Fruit fly (Drosophila melanogaster) whole organism, embryonic: ENCODE results near the gene Nthl1.

Source experiments
- CG1233 ChIP-seq: fragments of 200-800 bp; sonication (Bioruptor generic); optimal IDR thresholded peaks from 4 replicates; lab custom pipeline; 2018; ENCODE audit warnings: missing biosample characterization, mild to moderate bottlenecking, missing genetic modification characterization
- CG17328 ChIP-seq: fragments of 200-800 bp; sonication (Bioruptor generic); IDR thresholded peaks from 2 replicates; pipeline ENCODE4 v1.3.6; 2022; ENCODE audit warnings: missing biosample characterization, missing genetic modification characterization
- CG17359 ChIP-seq: fragments of 200-800 bp; sonication (Bioruptor generic); optimal IDR thresholded peaks from 3 replicates; lab custom pipeline; 2018; ENCODE audit warnings: missing biosample characterization, mild to moderate bottlenecking, missing genetic modification characterization, moderate library complexity
- CG17802 ChIP-seq: fragments of 200-800 bp; sonication (Bioruptor generic); optimal IDR thresholded peaks from 2 replicates; lab custom pipeline; 2018; ENCODE audit warnings: missing biosample characterization, mild to moderate bottlenecking, missing genetic modification characterization, moderate library complexity
- CG18262 ChIP-seq: fragments of 200-800 bp; optimal IDR thresholded peaks from 3 replicates; lab custom pipeline; 2019; ENCODE audit warnings: missing biosample characterization, mild to moderate bottlenecking, missing genetic modification characterization, moderate library complexity
- CG18476 ChIP-seq: fragments of 200-800 bp; sonication (Bioruptor generic); optimal IDR thresholded peaks from 2 replicates; lab custom pipeline; 2016; ENCODE audit warnings: missing biosample characterization, mild to moderate bottlenecking, missing genetic modification characterization
- CG18619 ChIP-seq: fragments of 200-800 bp; sonication (Bioruptor generic); optimal IDR thresholded peaks from 3 replicates; lab custom pipeline; 2017; ENCODE audit warnings: missing biosample characterization, mild to moderate bottlenecking, missing genetic modification characterization
- CG3065 ChIP-seq: fragments of 200-800 bp; sonication (Bioruptor generic); optimal IDR thresholded peaks from 2 replicates; lab custom pipeline; 2016; ENCODE audit warnings: missing biosample characterization, missing genetic modification characterization
- CG32767 ChIP-seq: fragments of 200-800 bp; sonication (Bioruptor generic); IDR thresholded peaks from 2 replicates; pipeline ENCODE4 v1.3.6; 2022; ENCODE audit warnings: missing biosample characterization, missing genetic modification characterization
- CG33213 ChIP-seq: fragments of 200-800 bp; sonication (Bioruptor generic); optimal IDR thresholded peaks from 3 replicates; lab custom pipeline; 2016; ENCODE audit warnings: missing biosample characterization, missing genetic modification characterization
- CG3847 ChIP-seq: fragments of 200-800 bp; sonication (Bioruptor generic); IDR thresholded peaks from 2 replicates; pipeline ENCODE4 v1.3.6; 2022; ENCODE audit warnings: missing biosample characterization, missing genetic modification characterization
- CG5245 ChIP-seq: fragments of 200-800 bp; sonication (Bioruptor generic); optimal IDR thresholded peaks from 3 replicates; lab custom pipeline; 2016; ENCODE audit warnings: missing biosample characterization, missing genetic modification characterization
- CG6254 ChIP-seq: fragments of 200-800 bp; sonication (Bioruptor generic); optimal IDR thresholded peaks from 3 replicates; lab custom pipeline; 2017; ENCODE audit warnings: mild to moderate bottlenecking, missing biosample characterization, missing genetic modification reagents, missing genetic modification characterization
- CG6683 ChIP-seq: fragments of 200-800 bp; sonication (Bioruptor generic); optimal IDR thresholded peaks from 2 replicates; lab custom pipeline; 2017; ENCODE audit warnings: missing biosample characterization, mild to moderate bottlenecking, missing genetic modification characterization, missing genetic modification reagents
- CG6791 ChIP-seq: fragments of 200-800 bp; sonication (Bioruptor generic); IDR thresholded peaks from 3 replicates; pipeline ENCODE4 v1.3.6; 2022; ENCODE audit warnings: missing biosample characterization, missing genetic modification characterization; ENCODE audit not compliant: partially characterized antibody
- CG7556 ChIP-seq: fragments of 200-800 bp; sonication (Bioruptor generic); optimal IDR thresholded peaks from 2 replicates; lab custom pipeline; 2017; ENCODE audit warnings: missing biosample characterization, mild to moderate bottlenecking, missing genetic modification characterization
- CG7963 ChIP-seq: fragments of 200-800 bp; sonication (Bioruptor generic); IDR thresholded peaks from 3 replicates; pipeline ENCODE4 v1.3.6; 2022; ENCODE audit warnings: missing biosample characterization, missing genetic modification characterization; ENCODE audit not compliant: partially characterized antibody
- CG7987 ChIP-seq: fragments of 200-800 bp; sonication (Bioruptor generic); optimal IDR thresholded peaks from 2 replicates; lab custom pipeline; 2018; ENCODE audit warnings: missing biosample characterization, mild to moderate bottlenecking, missing genetic modification characterization, moderate library complexity
- CG9727 ChIP-seq: fragments of 200-800 bp; sonication (Bioruptor generic); optimal IDR thresholded peaks from 3 replicates; lab custom pipeline; 2017; ENCODE audit warnings: missing biosample characterization, mild to moderate bottlenecking, missing genetic modification characterization
- CG9797 ChIP-seq: fragments of 200-800 bp; sonication (Bioruptor generic); optimal IDR thresholded peaks from 3 replicates; lab custom pipeline; 2018; ENCODE audit warnings: missing biosample characterization, mild to moderate bottlenecking, missing genetic modification characterization
- Camta ChIP-seq: fragments of 200-800 bp; sonication (Bioruptor generic); optimal IDR thresholded peaks from 2 replicates; lab custom pipeline; 2016; ENCODE audit warnings: missing biosample characterization, missing genetic modification characterization
- Deaf1 ChIP-seq: fragments of 200-800 bp; optimal IDR thresholded peaks from 3 replicates; lab custom pipeline; 2019; ENCODE audit warnings: missing biosample characterization, mild to moderate bottlenecking, missing genetic modification characterization, moderate library complexity
- Gsc ChIP-seq: fragments of 200-800 bp; sonication (Bioruptor generic); IDR thresholded peaks from 2 replicates; pipeline ENCODE4 v1.3.6; 2022; ENCODE audit warnings: missing biosample characterization, missing genetic modification characterization
- Lpt ChIP-seq: fragments of >200 bp; optimal IDR thresholded peaks from 2 replicates; lab custom pipeline; 2018; ENCODE audit warnings: missing biosample characterization, missing genetic modification characterization
- MBD-R2 ChIP-seq: fragments of 200-800 bp; sonication (Bioruptor generic); IDR thresholded peaks from 2 replicates; pipeline ENCODE4 v1.3.6; 2022; ENCODE audit warnings: missing biosample characterization, missing genetic modification characterization
- Med ChIP-seq: fragments of 200-800 bp; sonication (Bioruptor generic); peaks from one replicate; lab custom pipeline; 2016; ENCODE audit warnings: missing biosample characterization, missing genetic modification characterization, mild to moderate bottlenecking, inconsistent platforms, moderate library complexity
- Neu2 ChIP-seq: fragments of 200-800 bp; sonication (Bioruptor generic); optimal IDR thresholded peaks from 3 replicates; lab custom pipeline; 2016; ENCODE audit warnings: missing biosample characterization, missing genetic modification characterization, borderline replicate concordance
- Nf-YA ChIP-seq: fragments of 200-800 bp; sonication (Bioruptor generic); IDR thresholded peaks from 2 replicates; pipeline ENCODE4 v1.3.6; 2022; ENCODE audit warnings: missing biosample characterization, missing genetic modification characterization
- Ravus ChIP-seq: fragments of 200-800 bp; sonication (Bioruptor generic); IDR thresholded peaks from 2 replicates; pipeline ENCODE4 v1.3.6; 2022; ENCODE audit warnings: missing biosample characterization, missing genetic modification characterization
- Sox100B ChIP-seq: fragments of 200-800 bp; sonication (Bioruptor generic); optimal IDR thresholded peaks from 3 replicates; lab custom pipeline; 2018; ENCODE audit warnings: missing biosample characterization, mild to moderate bottlenecking, missing genetic modification characterization
- Trl ChIP-seq, 3 experiments: fragments of >200 bp in 2 of 3; fragments of 200-800 bp in 1 of 3; sonication (Bioruptor generic) in 1 of 3; optimal IDR thresholded peaks; 2 replicates in 1 of 3; 3 replicates in 2 of 3; lab custom pipeline; 2016 to 2017; ENCODE audit warnings: missing biosample characterization in 1 of 3, missing genetic modification characterization in 1 of 3
- Xrp1 ChIP-seq: fragments of 200-800 bp; sonication (Bioruptor generic); IDR thresholded peaks from 2 replicates; pipeline ENCODE4 v1.3.6; 2022; ENCODE audit warnings: missing biosample characterization, missing genetic modification characterization
- ara ChIP-seq: fragments of 200-800 bp; sonication (Bioruptor generic); IDR thresholded peaks from 2 replicates; pipeline ENCODE4 v1.3.6; 2022; ENCODE audit warnings: missing biosample characterization, missing genetic modification characterization
- chif ChIP-seq, 2 experiments: fragments of 200-800 bp; sonication (Bioruptor generic); optimal IDR thresholded peaks; 3 replicates each; lab custom pipeline; 2016; ENCODE audit warnings: missing biosample characterization in 2 of 2, missing genetic modification characterization in 2 of 2
- crp ChIP-seq, 2 experiments: fragments of 200-800 bp; sonication (Bioruptor generic); optimal IDR thresholded peaks; 2 replicates in 1 of 2; 3 replicates in 1 of 2; lab custom pipeline; 2017; ENCODE audit warnings: missing biosample characterization in 2 of 2, missing genetic modification characterization in 2 of 2, mild to moderate bottlenecking in 1 of 2, moderate library complexity in 1 of 2
- ems ChIP-seq: fragments of 200-800 bp; sonication (Bioruptor generic); optimal IDR thresholded peaks from 3 replicates; lab custom pipeline; 2016; ENCODE audit warnings: missing biosample characterization, missing genetic modification characterization
- exex ChIP-seq: fragments of 200-800 bp; sonication (Bioruptor generic); optimal IDR thresholded peaks from 4 replicates; lab custom pipeline; 2018; ENCODE audit warnings: missing biosample characterization, mild to moderate bottlenecking, missing genetic modification characterization, moderate library complexity
- fd3F ChIP-seq: fragments of 200-800 bp; sonication (Bioruptor generic); optimal IDR thresholded peaks from 2 replicates; lab custom pipeline; 2018; ENCODE audit warnings: missing biosample characterization, mild to moderate bottlenecking, missing genetic modification characterization, moderate library complexity
- gro ChIP-seq: fragments of 200-800 bp; sonication (Bioruptor generic); optimal IDR thresholded peaks from 2 replicates; lab custom pipeline; 2016; ENCODE audit warnings: missing biosample characterization, missing genetic modification characterization
- ham ChIP-seq: fragments of 200-800 bp; sonication (Bioruptor generic); IDR thresholded peaks from 2 replicates; pipeline ENCODE4 v1.3.6; 2022; ENCODE audit warnings: missing biosample characterization, missing genetic modification characterization
- hkb ChIP-seq, 2 experiments: fragments of 200-800 bp in 1 of 2; fragments of >200 bp in 1 of 2; sonication (Bioruptor generic) in 1 of 2; IDR thresholded peaks in 1 of 2; optimal IDR thresholded peaks in 1 of 2; 2 replicates each; pipeline versions ENCODE4 v1.3.6 to Lab custom; 2017 to 2022; ENCODE audit warnings: missing biosample characterization in 1 of 2, missing genetic modification characterization in 1 of 2
- lbe ChIP-seq: fragments of 200-800 bp; sonication (Bioruptor generic); optimal IDR thresholded peaks from 2 replicates; lab custom pipeline; 2016; ENCODE audit warnings: missing biosample characterization, mild to moderate bottlenecking, missing genetic modification characterization
- mld ChIP-seq: fragments of 200-800 bp; sonication (Bioruptor generic); IDR thresholded peaks from 3 replicates; pipeline ENCODE4 v1.3.6; 2022; ENCODE audit warnings: missing biosample characterization, missing genetic modification characterization; ENCODE audit not compliant: partially characterized antibody
- nom ChIP-seq: fragments of 200-800 bp; sonication (Bioruptor generic); optimal IDR thresholded peaks from 2 replicates; lab custom pipeline; 2017; ENCODE audit warnings: missing biosample characterization, missing genetic modification characterization, mild to moderate bottlenecking, moderate library complexity, missing genetic modification reagents
- pb ChIP-seq: fragments of 200-800 bp; sonication (Bioruptor generic); optimal IDR thresholded peaks from 3 replicates; lab custom pipeline; 2016; ENCODE audit warnings: missing biosample characterization, missing genetic modification characterization
- pnt ChIP-seq: fragments of 200-800 bp; sonication (Bioruptor generic); optimal IDR thresholded peaks from 3 replicates; lab custom pipeline; 2016; ENCODE audit warnings: missing biosample characterization, missing genetic modification characterization
- sens ChIP-seq: fragments of 200-800 bp; sonication (Bioruptor generic); peaks from one replicate; lab custom pipeline; 2016; ENCODE audit warnings: missing biosample characterization, missing genetic modification characterization
- slbo ChIP-seq: fragments of 200-800 bp; sonication (Bioruptor generic); IDR thresholded peaks from 2 replicates; pipeline ENCODE4 v1.3.6; 2022; ENCODE audit warnings: missing biosample characterization, missing genetic modification characterization
- tio ChIP-seq: fragments of 200-800 bp; sonication (Bioruptor generic); optimal IDR thresholded peaks from 2 replicates; lab custom pipeline; 2017; ENCODE audit warnings: missing biosample characterization, missing genetic modification characterization, inconsistent platforms
- zen ChIP-seq: fragments of 200-800 bp; sonication (Bioruptor generic); optimal IDR thresholded peaks from 3 replicates; lab custom pipeline; 2018; ENCODE audit warnings: missing biosample characterization, mild to moderate bottlenecking, missing genetic modification characterization, moderate library complexity

Nthl1 gene

DNA sequence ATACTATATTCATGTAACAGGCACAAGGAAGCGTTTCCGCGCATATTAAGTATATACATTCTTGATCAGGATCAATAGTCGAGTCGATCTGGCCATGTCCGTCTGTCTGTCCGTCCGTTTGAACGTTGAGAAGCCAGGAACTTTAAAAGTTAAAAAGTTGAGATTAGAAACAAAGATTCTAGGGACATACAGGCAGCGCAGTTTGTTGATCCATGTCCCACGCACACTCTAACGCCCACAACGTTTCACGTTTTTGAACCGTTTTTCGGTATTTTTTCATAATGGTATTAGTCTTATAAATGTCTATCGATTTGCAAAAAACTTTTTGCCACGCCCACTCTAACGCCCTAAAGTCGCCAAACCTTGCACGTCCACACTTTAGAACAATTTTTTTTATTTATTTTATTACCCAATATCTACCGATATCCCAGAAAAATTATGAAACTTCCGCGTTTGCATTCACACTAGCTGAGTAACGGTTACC, 4.5 kb downstream of the Nthl1 start:
- no peak for TF ChIP-seq Sox100B (GFP tag; lab: Kevin White, UChicago)
- TF ChIP-seq CG5245: no peak
- no peak for TF ChIP-seq Ravus (GFP tag; lab: Robert Waterston, UW)
- TF ChIP-seq tio: no peak
- peak in 1 of 2 experiments; percentile 79 for TF ChIP-seq crp (GFP tag; optimal IDR thresholded peaks at IDR 0.05; lab: Kevin White, UChicago)
- TF ChIP-seq CG3847 (GFP tag; lab: Robert Waterston, UW): no peak
- TF ChIP-seq CG1233: no peak
- no peak for TF ChIP-seq CG18619 (GFP tag; lab: Kevin White, UChicago)
- 0 out of 3 replicates have a peak, but pooled peaks have one; percentile 7 for TF ChIP-seq CG7963
- TF ChIP-seq chif (GFP tag; optimal IDR thresholded peaks at IDR 0.05; lab: Kevin White, UChicago): no peak
- TF ChIP-seq CG33213: no peak
- TF ChIP-seq Deaf1 (tag; lab: Kevin White, UChicago): no peak
- no peak for TF ChIP-seq Nf-YA
- no peak for TF ChIP-seq gro (GFP tag; lab: Kevin White, UChicago)
- TF ChIP-seq CG6683 (GFP tag; lab: Kevin White, UChicago): no peak
- TF ChIP-seq Lpt (GFP tag; lab: Kevin White, UChicago): no peak
- TF ChIP-seq CG17802 (tag; lab: Kevin White, UChicago): peak; percentile 76
- no peak for TF ChIP-seq mld (GFP tag; lab: Robert Waterston, UW)
- no peak for TF ChIP-seq CG7556 (GFP tag; lab: Kevin White, UChicago)
- TF ChIP-seq MBD-R2 (GFP tag; lab: Robert Waterston, UW): no peak
- TF ChIP-seq CG18262 (tag; lab: Kevin White, UChicago): no peak
- TF ChIP-seq zen (tag; lab: Kevin White, UChicago): no peak
- no peak for TF ChIP-seq CG9797 (GFP tag; lab: Kevin White, UChicago)
- TF ChIP-seq pnt: no peak
- TF ChIP-seq CG32767: peak; percentile 18; the same call in 1 of the 2 replicates
- no peak for TF ChIP-seq CG7987 (GFP tag; lab: Kevin White, UChicago)
- TF ChIP-seq CG3065: peak; percentile 77
- no peak for TF ChIP-seq exex (tag; lab: Kevin White, UChicago)
- no peak for TF ChIP-seq Trl (optimal IDR thresholded peaks at IDR 0.05; lab: Kevin White, UChicago)
- TF ChIP-seq Trl (GFP tag; optimal IDR thresholded peaks at IDR 0.05; lab: Kevin White, UChicago): no peak
- no peak for TF ChIP-seq CG17359 (tag; lab: Kevin White, UChicago)
- TF ChIP-seq Med: no peak
- no peak for TF ChIP-seq Xrp1 (GFP tag; lab: Robert Waterston, UW)
- TF ChIP-seq CG18476 (GFP tag; lab: Kevin White, UChicago): no peak
- no peak for TF ChIP-seq nom (GFP tag; lab: Kevin White, UChicago)
- TF ChIP-seq CG9727 (GFP tag; lab: Kevin White, UChicago): no peak
- TF ChIP-seq sens (GFP tag; lab: Kevin White, UChicago): peak; percentile 72
- TF ChIP-seq lbe (GFP tag; lab: Kevin White, UChicago): no peak
- no peak for TF ChIP-seq Neu2 (GFP tag; lab: Kevin White, UChicago)
- TF ChIP-seq ara (GFP tag; lab: Robert Waterston, UW): no peak
- no peak for TF ChIP-seq pb (GFP tag; lab: Kevin White, UChicago)
- no peak for TF ChIP-seq slbo
- no peak for TF ChIP-seq Camta (GFP tag; lab: Kevin White, UChicago)
- no peak for TF ChIP-seq fd3F (GFP tag; lab: Kevin White, UChicago)
- no peak for TF ChIP-seq ems (GFP tag; lab: Kevin White, UChicago)
- no peak for TF ChIP-seq CG6791 (GFP tag; lab: Robert Waterston, UW)
- no peak for TF ChIP-seq CG17328 (GFP tag; lab: Robert Waterston, UW)
- no peak for TF ChIP-seq CG6254
- TF ChIP-seq Gsc: no peak
- TF ChIP-seq hkb (optimal IDR thresholded peaks at IDR 0.05; lab: Kevin White, UChicago): no peak
- TF ChIP-seq hkb (GFP tag; IDR thresholded peaks at IDR 0.05; lab: Robert Waterston, UW): no peak
- no peak for TF ChIP-seq ham (GFP tag; lab: Robert Waterston, UW)
